Fruit fly (Drosophila melanogaster): ENCODE results near the gene CG14441.
A peak's percentile ranks its signal among the peaks of the same experiment; 100 is the strongest.

Gene CG14441

dm6 chrX:6688620-6689400, 10.5 kb upstream of the CG14441 start, which contains the start of gene CG3184 (continued):
- TF ChIP-seq Six4 (GFP tag; optimal IDR thresholded peaks at IDR 0.05) (no peak), CG4617 (GFP tag; optimal IDR thresholded peaks at IDR 0.05; ENCODE audit: borderline replicate concordance) (no peak), wdn (GFP tag; IDR thresholded peaks at IDR 0.05) (no peak), Scr (GFP tag; IDR thresholded peaks at IDR 0.05; ENCODE audit: partially characterized antibody) (peak; percentile 54), Xbp1 (GFP tag; optimal IDR thresholded peaks at IDR 0.05) (no peak), p53 (GFP tag; optimal IDR thresholded peaks at IDR 0.05) (peak; percentile 90), btn (GFP tag; optimal IDR thresholded peaks at IDR 0.05) (no peak), sob (GFP tag; IDR thresholded peaks at IDR 0.05) (no peak), CG15696 (tag; optimal IDR thresholded peaks at IDR 0.05) (no peak), Awh (GFP tag; IDR thresholded peaks at IDR 0.05) (no peak), CG9437 (GFP tag; optimal IDR thresholded peaks at IDR 0.05) (no peak), pzg (GFP tag; optimal IDR thresholded peaks at IDR 0.05) (peak; percentile 2), Xrp1 (GFP tag; IDR thresholded peaks at IDR 0.05) (no peak), seq (GFP tag; IDR thresholded peaks at IDR 0.05) (no peak), CG10543 (GFP tag; optimal IDR thresholded peaks at IDR 0.05) (no peak), CG1603 (tag; optimal IDR thresholded peaks at IDR 0.05) (no peak), eve (GFP tag; optimal IDR thresholded peaks at IDR 0.05) (no peak), Sry-β (GFP tag; optimal IDR thresholded peaks at IDR 0.05) (no peak), CG3163 (GFP tag; optimal IDR thresholded peaks at IDR 0.05) (no peak), CG17802 (tag; optimal IDR thresholded peaks at IDR 0.05) (no peak), CG18476 (GFP tag; optimal IDR thresholded peaks at IDR 0.05) (no peak), Meics (GFP tag; optimal IDR thresholded peaks at IDR 0.05) (no peak), CG4820 (GFP tag; optimal IDR thresholded peaks at IDR 0.05) (no peak), HLH3B (GFP tag; IDR thresholded peaks at IDR 0.05) (no peak), CG15011 (GFP tag; optimal IDR thresholded peaks at IDR 0.05) (no peak), ara (GFP tag; IDR thresholded peaks at IDR 0.05) (no peak), ewg (GFP tag; optimal IDR thresholded peaks at IDR 0.05) (no peak), Bdp1 (GFP tag; optimal IDR thresholded peaks at IDR 0.05) (no peak), CG30431 (GFP tag; optimal IDR thresholded peaks at IDR 0.05) (no peak), disco-r (GFP tag; optimal IDR thresholded peaks at IDR 0.05) (no peak), pita (GFP tag; optimal IDR thresholded peaks at IDR 0.05) (no peak), fd3F (GFP tag; optimal IDR thresholded peaks at IDR 0.05) (no peak), toy (GFP tag; IDR thresholded peaks at IDR 0.05) (no peak), CG10209 (GFP tag; optimal IDR thresholded peaks at IDR 0.05) (no peak), ftz-f1 (GFP tag; optimal IDR thresholded peaks at IDR 0.05) (no peak), gfzf (GFP tag; optimal IDR thresholded peaks at IDR 0.05) (no peak), row (GFP tag; IDR thresholded peaks at IDR 0.05) (0 out of 3 replicates have a peak, but pooled peaks have one; percentile 13), CG6175 (GFP tag; IDR thresholded peaks at IDR 0.05) (no peak), corto (GFP tag; optimal IDR thresholded peaks at IDR 0.05) (no peak), CG14441 (GFP tag; IDR thresholded peaks at IDR 0.05) (no peak), schlank (tag; optimal IDR thresholded peaks at IDR 0.05) (no peak), Rx (GFP tag; IDR thresholded peaks at IDR 0.05) (no peak), luna (GFP tag; optimal IDR thresholded peaks at IDR 0.05) (no peak), Ets97D (GFP tag; optimal IDR thresholded peaks at IDR 0.05) (peak; percentile 37), Opbp (GFP tag; IDR thresholded peaks at IDR 0.05; ENCODE audit: partially characterized antibody) (peak; percentile 30; the same call in 2 of the 3 replicates), Nf-YA (GFP tag; IDR thresholded peaks at IDR 0.05) (no peak), ken (GFP tag; IDR thresholded peaks at IDR 0.05) (no peak), CG7372 (GFP tag; IDR thresholded peaks at IDR 0.05) (no peak), dimm (GFP tag; IDR thresholded peaks at IDR 0.05) (no peak), H2.0 (GFP tag; IDR thresholded peaks at IDR 0.05) (no peak), CG13424 (tag; optimal IDR thresholded peaks at IDR 0.05) (no peak)

All from whole organism, embryonic.